Fruit fly (Drosophila melanogaster): ENCODE measurements around the gene CG14610.

dm6 chr3R:7134715-7135505 lies 9.2 kb downstream of the CG14610 start:
- TF ChIP-seq pita (GFP tag; optimal IDR thresholded peaks at IDR 0.05) (no peak), CG8478 (optimal IDR thresholded peaks at IDR 0.05) (no peak), CG12236 (GFP tag; optimal IDR thresholded peaks at IDR 0.05) (no peak), nerfin-2 (GFP tag; IDR thresholded peaks at IDR 0.05; ENCODE audit: partially characterized antibody) (no peak), CG15011 (GFP tag; optimal IDR thresholded peaks at IDR 0.05) (no peak), nom (GFP tag; optimal IDR thresholded peaks at IDR 0.05) (no peak), CG7271 (tag; optimal IDR thresholded peaks at IDR 0.05) (no peak)
